Worm (Caenorhabditis elegans): ENCODE data around the gene sre-15.

Gene sre-15

DNA sequence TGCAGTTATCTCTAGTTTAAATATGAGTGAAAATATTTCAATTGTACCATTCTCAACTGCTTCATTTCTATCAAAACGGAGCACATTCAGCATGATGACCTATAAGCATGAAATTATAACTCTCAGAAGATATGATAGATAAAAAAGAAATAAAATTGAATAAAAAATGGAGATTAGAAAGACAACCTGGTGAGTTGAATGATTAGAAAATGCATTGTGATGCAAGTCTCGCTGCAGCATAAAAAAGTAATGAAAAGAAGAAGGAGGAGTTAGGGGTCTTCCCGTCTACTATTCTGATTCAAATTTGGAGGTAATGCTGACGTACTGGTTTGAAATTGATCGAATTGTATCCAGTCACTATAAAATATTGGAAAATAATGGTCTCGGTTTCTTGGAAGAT, at the start of gene sre-15:
Gene sre-15 (minus strand): TSS at position 101 of the 400 bp plus-strand sequence.
- TF ChIP-seq lsy-2 (tag; optimal IDR thresholded peaks at IDR 0.05) (no peak), nhr-237 (tag; optimal IDR thresholded peaks at IDR 0.05) (no peak), fos-1 (tag; optimal IDR thresholded peaks at IDR 0.05) (no peak), R02D3.7 (tag; optimal IDR thresholded peaks at IDR 0.05) (no peak), nhr-129 (tag; optimal IDR thresholded peaks at IDR 0.05) (no peak), blmp-1 (tag; optimal IDR thresholded peaks at IDR 0.05; ENCODE audit: insufficient read depth) (no peak), nhr-77 (tag; optimal IDR thresholded peaks at IDR 0.05) (no peak), lin-11 (tag; optimal IDR thresholded peaks at IDR 0.05) (no peak), egl-27 (tag; optimal IDR thresholded peaks at IDR 0.05) (no peak), lin-39 (tag; optimal IDR thresholded peaks at IDR 0.05) (no peak), ama-1 (optimal IDR thresholded peaks at IDR 0.05) (no peak), ceh-82 (tag; optimal IDR thresholded peaks at IDR 0.05) (no peak), mbf-1 (tag; optimal IDR thresholded peaks at IDR 0.05) (no peak), ztf-11 (tag; optimal IDR thresholded peaks at IDR 0.05) (no peak), nhr-21 (tag; optimal IDR thresholded peaks at IDR 0.05) (no peak), snpc-4 (tag; optimal IDR thresholded peaks at IDR 0.05) (no peak)

DNA sequence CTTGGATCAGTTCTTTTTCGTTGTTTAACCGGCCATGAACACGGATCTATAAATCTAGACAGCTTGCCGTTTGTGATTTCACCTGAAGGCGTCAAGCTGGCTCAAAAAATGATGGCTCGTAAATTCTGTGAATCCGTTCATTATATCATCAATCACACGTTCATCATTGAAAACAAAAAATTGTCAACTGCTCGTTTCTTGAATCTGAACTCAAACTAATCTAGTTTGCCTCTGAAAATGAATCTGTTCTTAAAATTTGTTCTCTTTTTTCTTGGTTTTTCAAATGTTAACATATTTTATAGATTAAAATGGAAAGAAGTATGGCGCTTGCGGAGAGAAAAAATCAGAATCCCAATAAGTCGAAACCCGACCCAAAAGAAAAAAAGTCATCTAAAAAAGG, 46.1 kb upstream of the sre-15 start, which contains the start of gene C42C1.8:
Gene C42C1.8 (plus strand): TSS at position 301 of the 400 bp plus-strand sequence.
- TF ChIP-seq snpc-4 (tag; optimal IDR thresholded peaks at IDR 0.05) (no peak), fos-1 (tag; optimal IDR thresholded peaks at IDR 0.05) (no peak), gmeb-1 (tag; optimal IDR thresholded peaks at IDR 0.05) (no peak), R02D3.7 (tag; optimal IDR thresholded peaks at IDR 0.05) (no peak), crh-2 (tag; optimal IDR thresholded peaks at IDR 0.05) (no peak), lsy-2 (tag; optimal IDR thresholded peaks at IDR 0.05) (no peak), ceh-16 (tag; optimal IDR thresholded peaks at IDR 0.05) (no peak), F13H6.1 (tag; optimal IDR thresholded peaks at IDR 0.05) (no peak), elt-1 (tag; optimal IDR thresholded peaks at IDR 0.05) (no peak), skn-1 (tag; optimal IDR thresholded peaks at IDR 0.05) (no peak)

DNA sequence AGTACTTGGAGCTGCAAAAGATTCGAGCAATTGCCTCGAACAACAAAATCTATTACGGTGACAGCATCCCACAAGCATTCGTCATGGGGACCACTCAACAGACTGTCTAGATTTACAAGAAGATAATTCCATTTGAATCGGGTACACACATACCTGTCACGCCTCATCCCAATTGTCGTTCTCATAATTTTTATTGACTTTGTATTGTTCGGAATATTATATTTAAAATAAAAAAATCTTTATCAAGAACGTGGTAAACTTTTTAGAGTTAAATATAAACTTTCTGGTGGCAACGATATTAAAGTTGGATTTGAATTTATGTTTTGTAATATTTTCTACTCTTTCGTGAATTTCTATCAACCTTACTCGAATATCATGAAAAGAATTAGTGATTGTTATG, 44.5 kb upstream of the sre-15 start, which contains the start of gene C42C1.9:
Gene C42C1.9 (plus strand): TSS at position 301 of the 400 bp plus-strand sequence.
- no peak for TF ChIP-seq egl-27 (tag; optimal IDR thresholded peaks at IDR 0.05)
- no peak for TF ChIP-seq lin-13 (GFP tag; optimal IDR thresholded peaks at IDR 0.05)
- TF ChIP-seq peb-1 (tag; optimal IDR thresholded peaks at IDR 0.05), result no peak
- TF ChIP-seq nhr-11 (tag; optimal IDR thresholded peaks at IDR 0.05), result no peak
- TF ChIP-seq mdl-1 (tag; optimal IDR thresholded peaks at IDR 0.05), result no peak
- no peak for TF ChIP-seq ztf-1 (GFP tag; conservative IDR thresholded peaks at IDR 0.05)
- TF ChIP-seq blmp-1 (tag; optimal IDR thresholded peaks at IDR 0.05; ENCODE audit: insufficient read depth), result no peak
- no peak for TF ChIP-seq sma-3 (GFP tag; optimal IDR thresholded peaks at IDR 0.05)
- no peak for TF ChIP-seq nhr-25 (tag; optimal IDR thresholded peaks at IDR 0.05)
- no peak for TF ChIP-seq nhr-6 (tag; optimal IDR thresholded peaks at IDR 0.05)
- TF ChIP-seq sma-9 (GFP tag; optimal IDR thresholded peaks at IDR 0.05), result no peak
- TF ChIP-seq sma-9 (tag; optimal IDR thresholded peaks at IDR 0.05), result no peak
- no peak for TF ChIP-seq ceh-82 (tag; optimal IDR thresholded peaks at IDR 0.05)

DNA sequence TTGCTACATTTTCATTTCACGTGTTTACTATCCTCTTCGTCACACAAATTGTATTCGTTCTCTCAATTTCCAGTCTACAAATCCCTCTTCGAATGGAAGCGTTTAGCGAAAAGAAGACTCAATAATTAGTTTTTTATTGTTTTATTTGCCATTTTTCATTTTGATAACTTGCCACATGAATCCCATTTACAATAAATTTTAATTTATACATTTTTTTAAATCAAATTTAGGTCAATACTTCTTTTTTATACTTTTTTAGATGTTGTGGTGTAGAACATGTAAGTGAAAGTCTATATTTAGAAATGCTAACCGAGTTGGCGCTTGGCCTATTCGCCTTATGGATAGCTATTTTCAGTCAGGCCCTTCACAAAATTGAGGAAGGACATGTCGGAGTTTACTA, 43.0 kb upstream of the sre-15 start, which contains the start of gene erl-1:
Gene erl-1 (plus strand): TSS at position 301 of the 400 bp plus-strand sequence.
- TF ChIP-seq gmeb-1 (tag; optimal IDR thresholded peaks at IDR 0.05) (no peak), peb-1 (tag; optimal IDR thresholded peaks at IDR 0.05) (no peak), nhr-23 (tag; optimal IDR thresholded peaks at IDR 0.05) (no peak), mdl-1 (tag; optimal IDR thresholded peaks at IDR 0.05) (no peak), alr-1 (tag; optimal IDR thresholded peaks at IDR 0.05) (no peak)

DNA sequence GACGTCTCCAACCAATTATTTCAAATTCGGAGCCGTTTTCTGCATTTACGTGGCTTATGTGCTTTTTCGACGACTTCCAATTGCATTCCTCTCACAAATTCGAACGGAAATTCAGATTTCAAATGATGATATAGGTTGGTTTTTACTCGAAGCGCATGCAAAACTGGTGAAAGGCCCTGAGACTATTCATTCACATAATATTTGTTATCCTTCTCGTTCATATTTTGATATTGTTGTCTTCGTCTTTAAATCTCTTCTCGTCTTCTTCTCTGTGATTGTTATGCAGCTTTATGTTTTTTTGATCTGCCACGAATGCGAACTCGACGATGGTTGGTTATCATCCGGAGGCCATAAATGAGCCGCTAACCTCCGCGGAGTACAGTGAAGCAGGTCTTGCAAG, 38.3 kb upstream of the sre-15 start, which contains the start of gene hpo-12:
Gene hpo-12 (plus strand): TSS at position 301 of the 400 bp plus-strand sequence.
- no peak for TF ChIP-seq nhr-237 (tag; optimal IDR thresholded peaks at IDR 0.05)
- no peak for TF ChIP-seq crh-2 (tag; optimal IDR thresholded peaks at IDR 0.05)
- TF ChIP-seq nhr-129 (tag; optimal IDR thresholded peaks at IDR 0.05), result peak; percentile 10

All from whole organism, L2 larva.